Fruit fly (Drosophila melanogaster) whole organism, embryonic: ENCODE measurements around the gene CG4101.

Experiments
- Abd-B ChIP-seq: fragments of 200-800 bp; sonication (Bioruptor generic); optimal IDR thresholded peaks from 2 replicates; lab custom pipeline; 2018; ENCODE audit warnings: missing biosample characterization, mild to moderate bottlenecking, missing genetic modification characterization, moderate library complexity
- B-H2 ChIP-seq: fragments of 200-800 bp; sonication (Bioruptor generic); optimal IDR thresholded peaks from 2 replicates; lab custom pipeline; 2018; ENCODE audit warnings: missing biosample characterization, mild to moderate bottlenecking, missing genetic modification characterization
- BtbVII ChIP-seq: fragments of 200-800 bp; sonication (Bioruptor generic); optimal IDR thresholded peaks from 3 replicates; lab custom pipeline; 2017; ENCODE audit warnings: missing biosample characterization, mild to moderate bottlenecking, missing genetic modification characterization
- CG10209 ChIP-seq: fragments of 200-800 bp; sonication (Bioruptor generic); optimal IDR thresholded peaks from 3 replicates; lab custom pipeline; 2017; ENCODE audit warnings: missing biosample characterization, mild to moderate bottlenecking, missing genetic modification characterization, missing genetic modification reagents
- CG12299 ChIP-seq: fragments of 200-800 bp; sonication (Bioruptor generic); optimal IDR thresholded peaks from 2 replicates; lab custom pipeline; 2018; ENCODE audit warnings: missing biosample characterization, mild to moderate bottlenecking, missing genetic modification characterization
- CG18262 ChIP-seq: fragments of 200-800 bp; optimal IDR thresholded peaks from 3 replicates; lab custom pipeline; 2019; ENCODE audit warnings: missing biosample characterization, mild to moderate bottlenecking, missing genetic modification characterization, moderate library complexity
- CG31224 ChIP-seq: fragments of 200-800 bp; sonication (Bioruptor generic); IDR thresholded peaks from 2 replicates; pipeline ENCODE4 v1.3.6; 2022; ENCODE audit warnings: missing biosample characterization, missing genetic modification characterization
- CG32532 ChIP-seq: fragments of 200-800 bp; sonication (Bioruptor generic); IDR thresholded peaks from 2 replicates; pipeline ENCODE4 v1.3.6; 2022; ENCODE audit warnings: missing biosample characterization, missing genetic modification characterization
- CG3281 ChIP-seq: fragments of 200-800 bp; sonication (Bioruptor generic); optimal IDR thresholded peaks from 3 replicates; lab custom pipeline; 2017; ENCODE audit warnings: missing biosample characterization, mild to moderate bottlenecking, missing genetic modification characterization
- CG34376 ChIP-seq: fragments of 200-800 bp; sonication (Bioruptor generic); optimal IDR thresholded peaks from 2 replicates; lab custom pipeline; 2018; ENCODE audit warnings: missing biosample characterization, mild to moderate bottlenecking, missing genetic modification characterization
- CG42726 ChIP-seq: fragments of 200-800 bp; sonication (Bioruptor generic); IDR thresholded peaks from 2 replicates; pipeline ENCODE4 v1.3.6; 2022; ENCODE audit warnings: missing biosample characterization, missing genetic modification characterization; ENCODE audit not compliant: partially characterized antibody
- CG4328 ChIP-seq: fragments of 200-800 bp; sonication (Bioruptor generic); optimal IDR thresholded peaks from 3 replicates; lab custom pipeline; 2017; ENCODE audit warnings: missing biosample characterization, missing genetic modification reagents, missing genetic modification characterization
- CG4617 ChIP-seq: fragments of 200-800 bp; sonication (Bioruptor generic); optimal IDR thresholded peaks from 3 replicates; lab custom pipeline; 2016; ENCODE audit warnings: missing biosample characterization, missing genetic modification characterization, borderline replicate concordance
- CG6813 ChIP-seq: fragments of 200-800 bp; sonication (Bioruptor generic); optimal IDR thresholded peaks from 2 replicates; lab custom pipeline; 2017; ENCODE audit warnings: missing biosample characterization, missing genetic modification characterization, mild to moderate bottlenecking, moderate library complexity, missing genetic modification reagents
- CG7556 ChIP-seq: fragments of 200-800 bp; sonication (Bioruptor generic); optimal IDR thresholded peaks from 2 replicates; lab custom pipeline; 2017; ENCODE audit warnings: missing biosample characterization, mild to moderate bottlenecking, missing genetic modification characterization
- CG7928 ChIP-seq: fragments of 200-800 bp; sonication (Bioruptor generic); optimal IDR thresholded peaks from 2 replicates; lab custom pipeline; 2017; ENCODE audit warnings: missing biosample characterization, mild to moderate bottlenecking, missing genetic modification characterization
- CG9797 ChIP-seq: fragments of 200-800 bp; sonication (Bioruptor generic); optimal IDR thresholded peaks from 3 replicates; lab custom pipeline; 2018; ENCODE audit warnings: missing biosample characterization, mild to moderate bottlenecking, missing genetic modification characterization
- CG9932 ChIP-seq: fragments of 200-800 bp; sonication (Bioruptor generic); IDR thresholded peaks from 2 replicates; pipeline ENCODE4 v1.3.6; 2022; ENCODE audit warnings: missing biosample characterization, missing genetic modification characterization
- Dip3 ChIP-seq: fragments of 200-800 bp; sonication (Bioruptor generic); optimal IDR thresholded peaks from 3 replicates; lab custom pipeline; 2016; ENCODE audit warnings: missing biosample characterization, missing genetic modification characterization
- Dp ChIP-seq: fragments of 200-800 bp; sonication (Bioruptor generic); optimal IDR thresholded peaks from 2 replicates; lab custom pipeline; 2018; ENCODE audit warnings: missing biosample characterization, mild to moderate bottlenecking, missing genetic modification characterization, moderate library complexity
- Fer1 ChIP-seq: fragments of 200-800 bp; sonication (Bioruptor generic); optimal IDR thresholded peaks from 2 replicates; lab custom pipeline; 2017; ENCODE audit warnings: missing biosample characterization, mild to moderate bottlenecking, missing genetic modification characterization
- Fer2 ChIP-seq: fragments of 200-800 bp; sonication (Bioruptor generic); optimal IDR thresholded peaks from 2 replicates; lab custom pipeline; 2018; ENCODE audit warnings: missing biosample characterization, mild to moderate bottlenecking, missing genetic modification characterization, moderate library complexity
- H15 ChIP-seq: fragments of 200-800 bp; sonication (Bioruptor generic); IDR thresholded peaks from 3 replicates; pipeline ENCODE4 v1.3.6; 2022; ENCODE audit warnings: missing biosample characterization, missing genetic modification characterization
- Pdp1 ChIP-seq, 2 experiments: fragments of 200-800 bp; sonication (Bioruptor generic); optimal IDR thresholded peaks; 3 replicates each; lab custom pipeline; 2016; ENCODE audit warnings: missing biosample characterization in 2 of 2, missing genetic modification characterization in 2 of 2, mild to moderate bottlenecking in 1 of 2, moderate library complexity in 1 of 2
- Side ChIP-seq: fragments of 200-800 bp; sonication (Bioruptor generic); optimal IDR thresholded peaks from 2 replicates; lab custom pipeline; 2016; ENCODE audit warnings: missing biosample characterization, missing genetic modification characterization
- Xrp1 ChIP-seq: fragments of 200-800 bp; sonication (Bioruptor generic); IDR thresholded peaks from 2 replicates; pipeline ENCODE4 v1.3.6; 2022; ENCODE audit warnings: missing biosample characterization, missing genetic modification characterization
- bbx ChIP-seq: fragments of 200-800 bp; sonication (Bioruptor generic); IDR thresholded peaks from 2 replicates; pipeline ENCODE4 v1.3.6; 2022; ENCODE audit warnings: missing biosample characterization, missing genetic modification characterization; ENCODE audit not compliant: partially characterized antibody
- dan ChIP-seq: fragments of 200-800 bp; sonication (Bioruptor generic); IDR thresholded peaks from 2 replicates; pipeline ENCODE4 v1.3.6; 2022; ENCODE audit warnings: missing biosample characterization, missing genetic modification characterization
- eve ChIP-seq, 2 experiments: fragments of >200 bp; optimal IDR thresholded peaks; 2 replicates each; lab custom pipeline; 2017; ENCODE audit warnings: missing biosample characterization in 2 of 2, missing genetic modification characterization in 2 of 2
- exex ChIP-seq: fragments of 200-800 bp; sonication (Bioruptor generic); optimal IDR thresholded peaks from 4 replicates; lab custom pipeline; 2018; ENCODE audit warnings: missing biosample characterization, mild to moderate bottlenecking, missing genetic modification characterization, moderate library complexity
- gcm ChIP-seq: fragments of 200-800 bp; sonication (Bioruptor generic); optimal IDR thresholded peaks from 2 replicates; lab custom pipeline; 2019; ENCODE audit warnings: missing biosample characterization, mild to moderate bottlenecking, missing genetic modification characterization, moderate library complexity
- gem ChIP-seq: fragments of 200-800 bp; sonication (Bioruptor generic); optimal IDR thresholded peaks from 2 replicates; lab custom pipeline; 2019; ENCODE audit warnings: missing biosample characterization, mild to moderate bottlenecking, missing genetic modification characterization, moderate library complexity
- insv ChIP-seq, 2 experiments: fragments of 200-800 bp; sonication (Bioruptor generic); optimal IDR thresholded peaks; 3 replicates each; lab custom pipeline; 2016 to 2018; ENCODE audit warnings: missing biosample characterization in 2 of 2, missing genetic modification characterization in 2 of 2
- inv ChIP-seq: fragments of 200-800 bp; sonication (Bioruptor generic); IDR thresholded peaks from 2 replicates; pipeline ENCODE4 v1.3.6; 2022; ENCODE audit warnings: missing biosample characterization, missing genetic modification characterization; ENCODE audit not compliant: partially characterized antibody
- lbe ChIP-seq: fragments of 200-800 bp; sonication (Bioruptor generic); optimal IDR thresholded peaks from 2 replicates; lab custom pipeline; 2016; ENCODE audit warnings: missing biosample characterization, mild to moderate bottlenecking, missing genetic modification characterization
- nerfin-2 ChIP-seq: fragments of 200-800 bp; sonication (Bioruptor generic); IDR thresholded peaks from 2 replicates; pipeline ENCODE4 v1.3.6; 2022; ENCODE audit warnings: missing biosample characterization, missing genetic modification characterization; ENCODE audit not compliant: partially characterized antibody
- nom ChIP-seq: fragments of 200-800 bp; sonication (Bioruptor generic); optimal IDR thresholded peaks from 2 replicates; lab custom pipeline; 2017; ENCODE audit warnings: missing biosample characterization, missing genetic modification characterization, mild to moderate bottlenecking, moderate library complexity, missing genetic modification reagents
- otp ChIP-seq: fragments of 200-800 bp; sonication (Bioruptor generic); IDR thresholded peaks from 3 replicates; pipeline ENCODE4, ENCODE4 v1.3.6; 2022; ENCODE audit warnings: missing biosample characterization, missing genetic modification characterization
- phol ChIP-seq: fragments of 200-800 bp; sonication (Bioruptor generic); optimal IDR thresholded peaks from 3 replicates; lab custom pipeline; 2018; ENCODE audit warnings: missing biosample characterization, mild to moderate bottlenecking, missing genetic modification characterization, moderate library complexity
- row ChIP-seq: fragments of 200-800 bp; sonication (Bioruptor generic); IDR thresholded peaks from 3 replicates; pipeline ENCODE4 v1.3.6; 2022; ENCODE audit warnings: missing biosample characterization, missing genetic modification characterization
- slbo ChIP-seq: fragments of 200-800 bp; sonication (Bioruptor generic); IDR thresholded peaks from 2 replicates; pipeline ENCODE4 v1.3.6; 2022; ENCODE audit warnings: missing biosample characterization, missing genetic modification characterization
- slou ChIP-seq: fragments of 200-800 bp; sonication (Bioruptor generic); optimal IDR thresholded peaks from 3 replicates; lab custom pipeline; 2016; ENCODE audit warnings: missing biosample characterization, missing genetic modification characterization
- sug ChIP-seq: fragments of 200-800 bp; optimal IDR thresholded peaks from 2 replicates; lab custom pipeline; 2019; ENCODE audit warnings: missing biosample characterization, mild to moderate bottlenecking, missing genetic modification characterization, moderate library complexity
- tll ChIP-seq, 2 experiments: fragments of 200-800 bp in 1 of 2; fragments of >200 bp in 1 of 2; sonication (Bioruptor generic) in 1 of 2; optimal IDR thresholded peaks; 2 replicates each; lab custom pipeline; 2017 to 2019; ENCODE audit warnings: missing biosample characterization in 2 of 2, missing genetic modification characterization in 2 of 2, mild to moderate bottlenecking in 1 of 2, moderate library complexity in 1 of 2

Gene CG4101

DNA sequence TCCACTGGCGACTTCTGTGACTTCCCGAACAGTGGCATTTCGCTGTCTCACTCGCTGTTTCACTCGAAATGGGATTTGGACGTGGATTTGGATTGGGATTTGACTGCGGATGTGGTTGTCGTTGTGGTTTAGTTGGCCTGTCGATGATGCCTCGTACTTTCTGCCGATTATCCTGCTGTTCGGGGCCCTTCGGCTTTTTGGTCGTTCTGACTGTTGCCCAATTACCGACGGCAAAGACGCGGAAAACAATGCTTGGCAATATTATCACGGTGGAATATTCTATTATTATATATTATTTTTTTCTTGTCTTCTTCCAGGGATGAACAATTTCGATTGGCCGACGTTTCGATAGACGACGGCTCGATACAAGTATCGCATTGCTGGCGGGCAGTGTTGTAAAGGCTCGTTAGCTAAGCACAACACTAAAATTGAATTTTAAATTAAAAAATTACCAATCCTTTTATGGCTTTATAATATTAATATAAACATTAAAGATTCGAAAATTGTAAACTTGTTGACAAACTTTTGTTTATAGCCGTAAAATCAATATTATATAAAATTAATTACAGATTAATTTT, 2.9 kb downstream of the CG4101 start, which contains the start of gene Mo25 (continued):
- TF ChIP-seq nerfin-2 (GFP tag; lab: Robert Waterston, UW), result no peak
- peak; percentile 11 for TF ChIP-seq CG12299
- TF ChIP-seq B-H2 (GFP tag; lab: Kevin White, UChicago), result peak; percentile 78
- peak in 1 of 2 experiments; percentile 13 for TF ChIP-seq insv (GFP tag; optimal IDR thresholded peaks at IDR 0.05; lab: Kevin White, UChicago)
- peak; percentile 29 for TF ChIP-seq BtbVII (GFP tag; lab: Kevin White, UChicago)
- TF ChIP-seq gcm (GFP tag; lab: Kevin White, UChicago), result peak; percentile 5
- TF ChIP-seq eve (GFP tag; optimal IDR thresholded peaks at IDR 0.05; lab: Kevin White, UChicago), result no peak
- TF ChIP-seq Dip3 (GFP tag; lab: Kevin White, UChicago), result peak; percentile 21
- peak; percentile 70 for TF ChIP-seq slbo (GFP tag; lab: Robert Waterston, UW)
- peak; percentile 52 for TF ChIP-seq sug
- TF ChIP-seq row (GFP tag; lab: Robert Waterston, UW), result peak; percentile 58; the same call in 2 of the 3 replicates
- no peak for TF ChIP-seq H15 (GFP tag; lab: Robert Waterston, UW)
- peak; percentile 10 for TF ChIP-seq Fer2
- peak; percentile 83 for TF ChIP-seq lbe (GFP tag; lab: Kevin White, UChicago)
- TF ChIP-seq CG42726 (GFP tag; lab: Robert Waterston, UW), result peak; percentile 47; the same call in 1 of the 2 replicates
- TF ChIP-seq CG7556 (GFP tag; lab: Kevin White, UChicago), result peak; percentile 29
- peak; percentile 1 for TF ChIP-seq nom (GFP tag; lab: Kevin White, UChicago)
- TF ChIP-seq CG31224 (GFP tag; lab: Robert Waterston, UW), result 0 out of 2 replicates have a peak, but pooled peaks have one; percentile 17
- peak; percentile 45 for TF ChIP-seq gem (tag; lab: Kevin White, UChicago)
- TF ChIP-seq inv, result peak; percentile 60
- TF ChIP-seq Dp (GFP tag; lab: Kevin White, UChicago), result peak; percentile 83
- peak; percentile 3 for TF ChIP-seq CG10209 (GFP tag; lab: Kevin White, UChicago)
- TF ChIP-seq Fer1 (GFP tag; lab: Kevin White, UChicago), result peak; percentile 63
- no peak for TF ChIP-seq dan (GFP tag; lab: Robert Waterston, UW)
- TF ChIP-seq CG7928 (GFP tag; lab: Kevin White, UChicago), result peak; percentile 93
- TF ChIP-seq CG9797 (GFP tag; lab: Kevin White, UChicago), result peak; percentile 47
- peak; percentile 52 for TF ChIP-seq CG32532 (GFP tag; lab: Robert Waterston, UW)
- TF ChIP-seq Xrp1 (GFP tag; lab: Robert Waterston, UW), result peak; percentile 53; the same call in 1 of the 2 replicates
- peak; percentile 79 for TF ChIP-seq bbx (GFP tag; lab: Robert Waterston, UW)
- peak; percentile 9 for TF ChIP-seq CG6813 (GFP tag; lab: Kevin White, UChicago)
- TF ChIP-seq CG4328 (GFP tag; lab: Kevin White, UChicago), result peak; percentile 7
- peak; percentile 75 for TF ChIP-seq CG4617
- TF ChIP-seq CG18262 (tag; lab: Kevin White, UChicago), result peak; percentile 34
- TF ChIP-seq slou, result no peak
- TF ChIP-seq otp, result 0 out of 3 replicates have a peak, but pooled peaks have one; percentile 33
- TF ChIP-seq Side (GFP tag; lab: Kevin White, UChicago), result peak; percentile 0
- peak; percentile 11 for TF ChIP-seq CG3281 (GFP tag; lab: Kevin White, UChicago)
- TF ChIP-seq exex, result peak; percentile 27
- peak; percentile 7 for TF ChIP-seq Abd-B
- TF ChIP-seq CG34376, result peak; percentile 18
- peak; percentile 77 for TF ChIP-seq CG9932 (GFP tag; lab: Robert Waterston, UW)
- TF ChIP-seq Pdp1 (GFP tag; optimal IDR thresholded peaks at IDR 0.05; lab: Kevin White, UChicago), result peak in 1 of 2 experiments; percentile 41
- peak; percentile 40 for TF ChIP-seq phol (tag; lab: Kevin White, UChicago)
- TF ChIP-seq tll (GFP tag; optimal IDR thresholded peaks at IDR 0.05; lab: Kevin White, UChicago), result no peak
